Worm (Caenorhabditis elegans) whole organism, midembryonic: ENCODE data around the gene Y2H9A.4.
"Not testable (repeated sequence)": the region's sequence is repeated elsewhere in the genome, so short reads cannot be mapped to it uniquely, and the experiment has no call there.

Experiments used
- T22C8.4 ChIP-seq: fragments of 200-800 bp; sonication (Bioruptor generic); IDR thresholded peaks from 2 replicates; pipeline ENCODE4 v1.3.6; 2022; ENCODE audit warnings: missing genetic modification characterization, missing compliant biosample characterization
- cog-1 ChIP-seq: sonication (generic microtip); optimal IDR thresholded peaks from 2 replicates; lab custom pipeline; 2016; ENCODE audit warnings: missing genetic modification characterization, missing compliant biosample characterization
- flt-1 ChIP-seq: fragments of 200-800 bp; sonication (Bioruptor generic); IDR thresholded peaks from 2 replicates; pipeline ENCODE4 v1.3.6; 2022; ENCODE audit warnings: missing genetic modification characterization, missing compliant biosample characterization
- klf-2 ChIP-seq: fragments of 200-800 bp; sonication (Bioruptor generic); conservative IDR thresholded peaks from 2 replicates; pipeline ENCODE4 v1.3.6; 2022; ENCODE audit warnings: missing genetic modification reagents, missing genetic modification characterization, missing compliant biosample characterization
- med-1 ChIP-seq: sonication (generic microtip); optimal IDR thresholded peaks from 2 replicates; lab custom pipeline; 2017; ENCODE audit warnings: missing genetic modification characterization, mild to moderate bottlenecking, missing compliant biosample characterization, antibody characterized with exemption, missing genetic modification reagents; ENCODE audit not compliant: insufficient read depth
- ref-1 ChIP-seq: fragments of 200-800 bp; sonication (Bioruptor generic); conservative IDR thresholded peaks from 2 replicates; pipeline ENCODE4 v1.3.6; 2022; ENCODE audit warnings: missing genetic modification reagents, missing genetic modification characterization, missing compliant biosample characterization
- tab-1 ChIP-seq: fragments of 200-800 bp; sonication (Bioruptor generic); IDR thresholded peaks from 2 replicates; pipeline ENCODE4 v1.3.6; 2022; ENCODE audit warnings: missing genetic modification characterization, missing compliant biosample characterization
- ztf-23 ChIP-seq: fragments of 200-800 bp; sonication (Bioruptor generic); IDR thresholded peaks from 2 replicates; pipeline ENCODE4 v1.3.6; 2022; ENCODE audit warnings: missing genetic modification reagents, missing genetic modification characterization, missing compliant biosample characterization
- ztf-29 ChIP-seq: fragments of 200-800 bp; sonication (Bioruptor generic); IDR thresholded peaks from 2 replicates; pipeline ENCODE4 v1.3.6; 2022; ENCODE audit warnings: missing genetic modification reagents, missing genetic modification characterization, missing compliant biosample characterization

Gene Y2H9A.4

DNA sequence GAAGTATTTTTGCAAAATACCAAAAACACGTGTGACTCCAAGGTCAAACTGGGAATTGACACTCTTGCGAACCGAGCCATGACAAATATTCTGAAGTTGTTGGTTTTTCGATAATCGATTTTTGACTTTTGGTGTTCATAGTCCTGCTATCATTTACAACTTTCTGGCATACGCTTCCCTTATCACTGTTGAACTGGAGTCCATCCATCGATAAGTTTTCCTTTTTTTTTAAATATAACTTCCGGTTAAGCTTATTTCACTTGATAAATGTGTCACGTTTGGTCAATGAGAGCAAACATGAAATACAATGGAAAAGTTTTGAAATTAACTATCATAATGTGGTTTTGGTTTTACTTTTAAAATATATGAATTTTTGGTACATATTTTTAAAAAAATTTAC, 24.0 kb upstream of the Y2H9A.4 start:
- TF ChIP-seq tab-1 (GFP tag; lab: Robert Waterston, UW): no peak
- no peak for TF ChIP-seq flt-1 (GFP tag; lab: Robert Waterston, UW)
- no peak for TF ChIP-seq med-1
- TF ChIP-seq T22C8.4: no peak
- TF ChIP-seq ztf-29: no peak
- TF ChIP-seq cog-1 (tag; lab: Kevin White, UChicago): no peak
- no peak for TF ChIP-seq klf-2 (GFP tag; lab: Robert Waterston, UW)
- no peak for TF ChIP-seq ref-1 (GFP tag; lab: Robert Waterston, UW)
- TF ChIP-seq ztf-23: no peak

DNA sequence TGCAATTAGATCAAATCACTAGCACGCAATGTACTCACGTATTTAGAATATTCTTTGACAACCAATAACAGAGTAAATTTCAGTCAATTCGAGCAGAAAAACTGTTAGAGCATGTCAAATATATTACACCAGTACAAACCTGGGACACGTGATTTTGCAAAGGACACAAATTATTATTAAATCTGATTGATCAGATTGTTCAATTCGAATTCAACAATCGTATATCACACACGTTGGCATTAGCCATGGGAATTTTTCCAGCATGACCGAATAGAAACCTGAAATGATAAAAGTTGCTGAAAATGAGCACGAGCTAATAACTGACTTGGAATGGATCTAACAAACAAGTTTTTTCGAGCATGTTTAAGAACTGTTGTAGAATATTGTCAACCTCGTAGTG, 22.7 kb upstream of the Y2H9A.4 start, which contains the start of gene srv-9:
Gene srv-9, minus strand, starts transcription at position 101 of the 400 bp plus-strand sequence.
- TF ChIP-seq ztf-29 (no peak), med-1 (no peak), tab-1 (GFP tag; lab: Robert Waterston, UW) (no peak), flt-1 (GFP tag; lab: Robert Waterston, UW) (no peak), cog-1 (tag; lab: Kevin White, UChicago) (no peak), T22C8.4 (no peak), klf-2 (GFP tag; lab: Robert Waterston, UW) (no peak), ztf-23 (no peak), ref-1 (GFP tag; lab: Robert Waterston, UW) (no peak)

DNA sequence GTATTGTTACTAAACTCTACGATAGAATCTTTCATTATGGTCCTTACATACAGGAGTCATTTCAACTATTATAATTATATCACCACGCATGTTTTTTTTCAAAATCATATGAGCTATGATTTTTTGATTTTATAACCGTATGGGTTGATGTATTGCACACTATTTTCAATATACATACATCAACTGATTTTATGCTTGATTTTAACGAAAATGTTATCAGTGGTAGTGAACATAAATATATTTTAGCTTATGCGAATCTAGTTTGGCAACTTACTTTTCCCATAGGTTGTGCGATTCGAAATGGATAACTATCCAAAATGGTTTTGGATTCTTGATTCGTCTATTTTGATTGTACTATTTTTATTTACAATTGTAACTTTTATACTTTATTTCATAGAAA, 22.1 kb upstream of the Y2H9A.4 start, which contains the start of gene srv-10:
Gene srv-10, plus strand, starts transcription at position 301 of the 400 bp plus-strand sequence.
- TF ChIP-seq cog-1 (tag; lab: Kevin White, UChicago) (no peak), flt-1 (GFP tag; lab: Robert Waterston, UW) (no peak)

DNA sequence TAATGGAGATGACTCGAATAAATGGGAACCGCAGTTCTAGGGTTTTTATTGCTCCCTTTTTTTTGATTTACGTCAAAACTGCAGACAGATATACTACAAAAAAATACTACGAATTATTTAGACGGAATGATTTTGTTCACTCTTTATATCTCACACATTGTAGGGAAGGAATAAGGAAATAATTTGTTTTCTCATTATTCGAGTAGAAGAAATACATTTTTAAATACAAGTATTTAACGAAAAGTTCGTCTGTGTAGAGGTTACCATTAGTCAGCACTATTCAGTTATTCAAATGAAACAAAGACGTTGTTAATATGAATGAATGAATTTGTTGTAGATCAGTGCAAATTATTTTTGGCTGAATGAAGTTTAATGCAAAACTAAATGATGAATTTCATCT, 18.9 kb upstream of the Y2H9A.4 start, which contains the start of gene srd-18:
Gene srd-18, minus strand, starts transcription at position 101 of the 400 bp plus-strand sequence.
- TF ChIP-seq flt-1 (GFP tag; lab: Robert Waterston, UW): no peak

DNA sequence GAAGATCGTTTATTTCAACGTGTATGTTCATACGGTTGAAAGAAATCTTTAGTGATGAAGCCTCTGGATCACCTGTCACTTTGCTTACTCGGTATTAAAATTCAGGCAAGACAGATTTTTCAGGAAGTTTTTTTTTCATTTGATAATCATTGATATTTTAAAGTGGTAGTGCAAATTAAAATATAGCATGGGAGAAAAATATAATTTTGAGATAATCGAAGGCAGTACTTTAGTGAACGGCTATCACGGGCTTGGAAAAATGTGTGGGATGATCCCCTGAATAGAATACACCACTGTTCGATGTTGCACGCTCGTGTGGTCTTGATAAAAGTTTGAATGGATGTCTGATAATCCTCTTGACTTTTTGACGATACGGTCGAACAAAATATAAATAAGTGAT, 18.3 kb upstream of the Y2H9A.4 start:
- TF ChIP-seq ztf-23 (no peak), tab-1 (GFP tag; lab: Robert Waterston, UW) (no peak), ztf-29 (no peak), flt-1 (GFP tag; lab: Robert Waterston, UW) (no peak)

DNA sequence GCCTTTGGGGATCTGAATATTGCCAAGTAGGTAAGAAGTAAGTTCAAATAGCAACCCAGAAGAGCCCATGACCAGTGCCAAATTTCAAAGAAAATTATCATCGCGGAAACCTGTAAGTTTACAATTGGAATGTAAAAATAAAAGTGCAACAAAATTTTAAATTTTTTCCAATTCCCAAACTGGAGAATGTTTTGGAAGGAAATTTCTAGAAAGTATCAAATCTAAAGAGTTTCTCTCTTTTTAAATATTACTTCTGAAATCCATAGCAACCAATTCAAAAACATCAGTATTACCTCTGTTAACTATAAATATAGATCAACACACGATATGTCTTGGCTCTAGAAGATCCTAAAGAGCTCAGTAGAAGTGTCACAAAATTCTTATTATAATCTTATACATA, 17.0 kb upstream of the Y2H9A.4 start, which contains the start of gene srd-19:
Gene srd-19, minus strand, starts transcription at position 101 of the 400 bp plus-strand sequence.
- TF ChIP-seq klf-2 (GFP tag; lab: Robert Waterston, UW) (no peak), flt-1 (GFP tag; lab: Robert Waterston, UW) (no peak), tab-1 (GFP tag; lab: Robert Waterston, UW) (no peak)

DNA sequence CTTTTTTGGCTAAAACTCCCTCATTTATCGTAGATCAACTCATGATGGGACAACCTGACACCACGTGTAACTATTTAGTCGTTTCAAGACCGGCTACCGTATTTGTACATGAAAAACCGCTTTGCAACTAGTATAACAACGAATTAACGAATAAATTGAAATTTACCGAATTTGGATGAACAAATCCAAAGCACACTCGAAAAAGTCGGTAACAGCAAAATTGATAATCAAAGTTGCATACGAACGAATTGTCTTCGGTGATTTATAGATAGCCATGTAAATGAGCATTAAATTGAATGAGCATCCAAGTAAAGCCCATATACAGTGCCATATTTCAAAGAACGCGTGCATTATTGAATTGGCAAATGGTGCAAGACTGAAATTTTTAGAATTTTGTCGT, 13.3 kb upstream of the Y2H9A.4 start, which contains the start of gene srd-17:
Gene srd-17, minus strand, starts transcription at position 351 of the 400 bp plus-strand sequence.
- TF ChIP-seq klf-2 (GFP tag; lab: Robert Waterston, UW) (no peak), cog-1 (tag; lab: Kevin White, UChicago) (no peak), ztf-23 (no peak), ztf-29 (no peak), flt-1 (GFP tag; lab: Robert Waterston, UW) (no peak), ref-1 (GFP tag; lab: Robert Waterston, UW) (no peak), T22C8.4 (no peak), med-1 (no peak), tab-1 (GFP tag; lab: Robert Waterston, UW) (no peak)

DNA sequence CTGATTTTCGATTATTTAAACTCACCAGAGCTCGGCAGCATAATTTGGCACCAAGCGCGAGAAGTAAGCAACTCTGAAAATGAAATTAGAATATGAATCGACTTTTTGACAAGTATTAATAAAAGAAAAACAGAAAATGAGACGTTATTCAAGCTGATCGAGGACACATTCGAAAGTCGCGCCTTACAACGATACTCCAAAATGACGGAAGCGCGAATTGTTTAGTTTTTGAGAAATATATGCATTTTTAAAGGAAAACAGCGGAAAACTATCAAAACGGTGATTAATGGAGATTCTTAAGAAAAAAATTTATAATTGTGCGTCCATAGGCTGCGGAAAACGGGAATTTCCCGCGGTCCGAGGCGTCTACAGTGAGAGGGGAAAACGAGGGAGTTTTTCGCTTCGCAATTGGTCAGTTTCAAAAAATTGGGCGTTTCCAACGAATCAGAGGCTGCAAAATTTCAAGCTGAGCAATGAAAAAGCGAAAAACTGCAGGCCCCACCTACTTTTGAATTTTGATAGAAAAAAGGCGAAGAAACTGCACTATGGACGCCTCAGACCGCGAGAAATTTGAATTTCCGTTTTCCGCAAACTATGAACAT, 8.1 kb upstream of the Y2H9A.4 start, which contains the start of gene mes-4:
Gene mes-4, minus strand, starts transcription at position 73 of the 602 bp plus-strand sequence.
- TF ChIP-seq T22C8.4 (no peak), ref-1 (GFP tag; lab: Robert Waterston, UW) (no peak), tab-1 (GFP tag; lab: Robert Waterston, UW) (no peak), ztf-23 (no peak), flt-1 (GFP tag; lab: Robert Waterston, UW) (no peak), cog-1 (tag; lab: Kevin White, UChicago) (no peak), klf-2 (GFP tag; lab: Robert Waterston, UW) (no peak), med-1 (no peak), ztf-29 (no peak)

DNA sequence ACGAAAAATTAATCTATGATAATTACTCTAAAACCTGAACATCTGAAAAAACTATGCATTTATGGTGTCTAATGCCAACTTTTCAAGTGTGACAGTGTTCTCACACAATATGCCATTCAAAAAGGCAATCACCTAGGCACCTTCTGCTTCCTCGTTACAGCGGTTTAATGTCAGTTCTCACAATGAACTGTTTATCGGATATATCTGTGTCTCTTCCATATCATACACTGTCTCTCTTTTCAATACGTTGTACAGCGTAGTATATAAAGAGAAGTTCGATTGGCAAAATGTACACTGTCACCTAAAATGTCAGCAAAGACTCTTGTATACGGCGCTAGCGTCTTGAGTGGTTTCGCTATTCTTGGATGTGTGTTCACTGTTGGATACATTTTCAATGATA, 4.0 kb upstream of the Y2H9A.4 start, which contains the start of gene col-162:
Gene col-162, plus strand, starts transcription at position 301 of the 400 bp plus-strand sequence.
- no peak for TF ChIP-seq klf-2 (GFP tag; lab: Robert Waterston, UW)
- no peak for TF ChIP-seq T22C8.4
- no peak for TF ChIP-seq tab-1 (GFP tag; lab: Robert Waterston, UW)
- TF ChIP-seq cog-1 (tag; lab: Kevin White, UChicago): no peak
- TF ChIP-seq ztf-29: no peak
- no peak for TF ChIP-seq flt-1 (GFP tag; lab: Robert Waterston, UW)
- TF ChIP-seq med-1: no peak
- TF ChIP-seq ztf-23: no peak

DNA sequence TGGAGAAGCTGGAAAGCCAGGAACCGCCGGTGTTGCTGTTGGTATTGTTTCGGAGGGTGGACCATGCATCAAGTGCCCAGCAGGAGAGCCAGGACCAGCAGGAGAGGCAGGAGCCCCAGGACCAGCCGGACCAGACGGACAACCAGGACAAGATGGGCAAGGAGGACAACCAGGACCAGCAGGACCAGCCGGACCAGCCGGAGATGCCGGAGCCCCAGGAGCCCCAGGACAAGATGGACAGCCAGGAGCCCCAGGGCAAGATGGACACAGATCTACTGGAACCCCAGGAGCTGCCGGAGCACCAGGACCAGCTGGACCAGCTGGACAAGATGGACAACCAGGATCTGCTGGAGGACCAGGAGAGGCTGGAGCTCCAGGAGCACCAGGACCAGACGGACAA, 2.9 kb upstream of the Y2H9A.4 start:
- TF ChIP-seq ztf-29 (no peak), klf-2 (GFP tag; lab: Robert Waterston, UW) (no peak), ref-1 (GFP tag; lab: Robert Waterston, UW) (no peak), med-1 (no peak), cog-1 (tag; lab: Kevin White, UChicago) (no peak), flt-1 (GFP tag; lab: Robert Waterston, UW) (no peak), ztf-23 (no peak), T22C8.4 (no peak), tab-1 (GFP tag; lab: Robert Waterston, UW) (no peak)

DNA sequence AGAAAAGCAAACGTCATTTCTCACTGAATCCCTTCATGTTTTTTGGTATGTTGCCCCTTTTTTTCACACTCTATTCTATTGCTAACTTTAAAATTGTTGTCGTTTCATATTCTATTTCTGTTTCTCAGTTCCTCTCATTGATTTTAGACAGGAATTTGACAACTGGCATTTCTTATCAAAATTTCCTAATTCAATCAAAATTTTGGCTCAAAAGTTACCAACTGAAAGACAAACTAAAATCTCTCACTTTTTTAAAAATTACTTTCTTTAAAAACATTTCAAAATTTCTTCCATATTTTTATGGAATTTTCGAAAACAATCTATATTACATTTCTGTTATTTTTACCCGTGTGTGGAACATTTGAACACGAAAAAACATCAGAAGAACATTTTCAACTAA, 2.2 kb upstream of the Y2H9A.4 start, which contains the start of gene Y2H9A.6:
Gene Y2H9A.6, plus strand, starts transcription at position 301 of the 400 bp plus-strand sequence.
- not testable (repeated sequence) for TF ChIP-seq ztf-23; ref-1 (GFP tag; lab: Robert Waterston, UW); flt-1 (GFP tag; lab: Robert Waterston, UW)
